Worm (Caenorhabditis elegans): ENCODE data around the gene nhr-167.

DNA sequence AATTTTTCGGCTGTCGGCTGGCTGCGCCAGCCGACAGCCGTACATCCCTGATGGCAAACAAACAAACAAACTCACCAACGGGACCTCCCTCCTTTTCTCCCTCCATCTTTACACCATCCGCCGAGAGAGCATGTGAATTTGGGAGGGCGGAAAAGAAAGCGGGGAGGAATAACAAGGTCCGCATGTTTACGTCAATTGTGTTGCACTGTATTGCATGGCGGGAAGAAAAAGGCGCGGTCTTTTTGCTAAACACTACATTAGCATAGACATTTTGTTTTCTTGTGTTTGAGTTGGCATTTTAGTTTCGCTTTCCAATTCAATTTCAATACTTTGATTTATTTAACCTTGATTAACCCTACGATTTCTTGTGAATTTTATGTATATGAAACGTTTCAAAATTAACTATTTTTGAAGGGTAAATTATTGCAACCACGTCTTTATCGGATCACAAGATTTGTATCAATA lies 6.0 kb upstream of the nhr-167 start, which contains the start of gene C49F5.6:
- TF ChIP-seq nhr-237 (tag; optimal IDR thresholded peaks at IDR 0.05): no peak
- no peak for TF ChIP-seq elt-1 (tag; optimal IDR thresholded peaks at IDR 0.05; ENCODE audit: borderline replicate concordance, insufficient read depth)
- no peak for TF ChIP-seq lin-13 (tag; optimal IDR thresholded peaks at IDR 0.05)
- TF ChIP-seq unc-39 (tag; optimal IDR thresholded peaks at IDR 0.05): no peak
- no peak for TF ChIP-seq ztf-11 (tag; optimal IDR thresholded peaks at IDR 0.05)
- TF ChIP-seq snpc-4 (tag; optimal IDR thresholded peaks at IDR 0.05): no peak
- TF ChIP-seq drap-1 (GFP tag; optimal IDR thresholded peaks at IDR 0.05): no peak
- no peak for TF ChIP-seq nhr-28 (tag; optimal IDR thresholded peaks at IDR 0.05)
- TF ChIP-seq blmp-1 (tag; optimal IDR thresholded peaks at IDR 0.05): no peak
- TF ChIP-seq hlh-1 (tag; optimal IDR thresholded peaks at IDR 0.05): no peak
- TF ChIP-seq zip-8 (tag; optimal IDR thresholded peaks at IDR 0.05): no peak
